Fruit fly (Drosophila melanogaster): Measurements from ENCODE around the gene CG14325.

CG14325 gene

dm6 chr3R:17655040-17655439 lies 28.1 kb downstream of the CG14325 start (continued):
- TF ChIP-seq tap (tag; optimal IDR thresholded peaks at IDR 0.05) (peak; percentile 2), mld (GFP tag; IDR thresholded peaks at IDR 0.05; ENCODE audit: partially characterized antibody) (no peak), sob (GFP tag; IDR thresholded peaks at IDR 0.05) (0 out of 2 replicates have a peak, but pooled peaks have one; percentile 18), abd-A (tag; optimal IDR thresholded peaks at IDR 0.05) (no peak), tx (GFP tag; optimal IDR thresholded peaks at IDR 0.05) (no peak), CG16779 (GFP tag; IDR thresholded peaks at IDR 0.05) (no peak), Opbp (GFP tag; IDR thresholded peaks at IDR 0.05; ENCODE audit: partially characterized antibody) (no peak), nerfin-2 (GFP tag; IDR thresholded peaks at IDR 0.05; ENCODE audit: partially characterized antibody) (no peak), CG6254 (GFP tag; optimal IDR thresholded peaks at IDR 0.05) (peak; percentile 58), CG11560 (tag; IDR thresholded peaks at IDR 0.05) (no peak), CG7963 (GFP tag; IDR thresholded peaks at IDR 0.05; ENCODE audit: partially characterized antibody) (no peak), CkIIα-i1 (GFP tag; IDR thresholded peaks at IDR 0.05) (no peak), Hsf (GFP tag; optimal IDR thresholded peaks at IDR 0.05) (no peak), CG16863 (GFP tag; optimal IDR thresholded peaks at IDR 0.05) (no peak), nom (GFP tag; optimal IDR thresholded peaks at IDR 0.05) (no peak), CG2116 (GFP tag; optimal IDR thresholded peaks at IDR 0.05) (peak; percentile 48), NC2α (GFP tag; optimal IDR thresholded peaks at IDR 0.05) (no peak), crc (GFP tag; optimal IDR thresholded peaks at IDR 0.05) (no peak), pan (optimal IDR thresholded peaks at IDR 0.05) (no peak), pan (GFP tag; optimal IDR thresholded peaks at IDR 0.05 in 1 of 2, IDR thresholded peaks at IDR 0.05 in 1 of 2) (peak in 1 of 2 experiments; percentile 25), CG30020 (tag; optimal IDR thresholded peaks at IDR 0.05) (no peak), lmd (GFP tag; IDR thresholded peaks at IDR 0.05) (no peak), gem (tag; optimal IDR thresholded peaks at IDR 0.05) (peak; percentile 9), CG10274 (GFP tag; optimal IDR thresholded peaks at IDR 0.05) (no peak), Atf-2 (GFP tag; optimal IDR thresholded peaks at IDR 0.05) (no peak), bowl (GFP tag; IDR thresholded peaks at IDR 0.05) (no peak), pum (GFP tag; optimal IDR thresholded peaks at IDR 0.05) (no peak), odd (GFP tag; optimal IDR thresholded peaks at IDR 0.05) (peak; percentile 63), ken (GFP tag; IDR thresholded peaks at IDR 0.05) (no peak), Neu2 (GFP tag; optimal IDR thresholded peaks at IDR 0.05; ENCODE audit: borderline replicate concordance) (peak; percentile 8), Nf-YA (GFP tag; IDR thresholded peaks at IDR 0.05) (no peak), CG14667 (GFP tag; IDR thresholded peaks at IDR 0.05) (no peak), C15 (GFP tag; IDR thresholded peaks at IDR 0.05) (no peak), CG9817 (tag; optimal IDR thresholded peaks at IDR 0.05) (peak; percentile 10), YL-1 (GFP tag; optimal IDR thresholded peaks at IDR 0.05) (peak; percentile 9), NC2β (GFP tag; optimal IDR thresholded peaks at IDR 0.05) (no peak), yki (optimal IDR thresholded peaks at IDR 0.05) (no peak), CG10462 (GFP tag; optimal IDR thresholded peaks at IDR 0.05) (no peak), Pdp1 (GFP tag; optimal IDR thresholded peaks at IDR 0.05) (no peak), Ptx1 (GFP tag; IDR thresholded peaks at IDR 0.05) (no peak), sr (GFP tag; IDR thresholded peaks at IDR 0.05) (no peak), D19A (tag; optimal IDR thresholded peaks at IDR 0.05) (no peak), Deaf1 (tag; optimal IDR thresholded peaks at IDR 0.05) (no peak), ems (GFP tag; optimal IDR thresholded peaks at IDR 0.05) (no peak), CG3281 (GFP tag; optimal IDR thresholded peaks at IDR 0.05) (no peak), zf30C (GFP tag; optimal IDR thresholded peaks at IDR 0.05) (no peak), gfzf (GFP tag; optimal IDR thresholded peaks at IDR 0.05) (no peak), CG4617 (GFP tag; optimal IDR thresholded peaks at IDR 0.05; ENCODE audit: borderline replicate concordance) (no peak), scrt (GFP tag; optimal IDR thresholded peaks at IDR 0.05) (no peak), trem (tag; optimal IDR thresholded peaks at IDR 0.05) (no peak), CG34422 (GFP tag; IDR thresholded peaks at IDR 0.05) (no peak), Sox102F (GFP tag; optimal IDR thresholded peaks at IDR 0.05) (no peak)
